Worm (Caenorhabditis elegans) whole organism, young adult: ENCODE results near the gene ech-8.

Experiments used
- B0336.3 ChIP-seq: fragments of 200-800 bp; sonication (Bioruptor generic); IDR thresholded peaks from 2 replicates; pipeline ENCODE4 v1.3.6; 2022; ENCODE audit warnings: missing genetic modification characterization, missing compliant biosample characterization
- F49E8.2 ChIP-seq: sonication (generic microtip); optimal IDR thresholded peaks from 3 replicates; lab custom pipeline; 2017; ENCODE audit warnings: missing genetic modification characterization, mild to moderate bottlenecking, missing compliant biosample characterization, antibody characterized with exemption, moderate library complexity; ENCODE audit not compliant: insufficient read depth
- F57A8.1 ChIP-seq: fragments of 200-800 bp; sonication (Bioruptor generic); optimal IDR thresholded peaks from 2 replicates; lab custom pipeline; 2018; ENCODE audit warnings: mild to moderate bottlenecking, missing genetic modification characterization, moderate library complexity, missing compliant biosample characterization
- K12H6.12 ChIP-seq: fragments of 200-800 bp; sonication (Bioruptor generic); optimal IDR thresholded peaks from 2 replicates; lab custom pipeline; 2018; ENCODE audit warnings: mild to moderate bottlenecking, missing genetic modification characterization, missing compliant biosample characterization
- T26A5.8 ChIP-seq: sonication (generic microtip); optimal IDR thresholded peaks from 2 replicates; lab custom pipeline; 2016; ENCODE audit warnings: missing genetic modification characterization, missing compliant biosample characterization
- Y56A3A.18 ChIP-seq: fragments of 200-800 bp; sonication (Bioruptor generic); IDR thresholded peaks from 2 replicates; pipeline ENCODE4 v1.3.6; 2022; ENCODE audit warnings: missing genetic modification reagents, missing genetic modification characterization, missing compliant biosample characterization
- Y95B8A.8 ChIP-seq: fragments of 200-800 bp; sonication (Bioruptor generic); IDR thresholded peaks from 2 replicates; pipeline ENCODE4 v1.3.6; 2022; ENCODE audit warnings: missing genetic modification reagents, missing genetic modification characterization, missing compliant biosample characterization
- ZK185.1 ChIP-seq: sonication (generic microtip); optimal IDR thresholded peaks from 2 replicates; lab custom pipeline; 2016; ENCODE audit warnings: mild to moderate bottlenecking, missing genetic modification characterization, missing compliant biosample characterization; ENCODE audit not compliant: poor library complexity, severe bottlenecking
- ama-1 ChIP-seq, 3 experiments: fragments of 150-350 bp in 1 of 3; sonication (generic microtip) in 2 of 3; optimal IDR thresholded peaks; 2 replicates each; lab custom pipeline; 2014 to 2018; ENCODE audit warnings: missing biosample characterization in 2 of 3, missing genetic modification characterization in 2 of 3, missing genetic modification reagents in 2 of 3
- bed-1 ChIP-seq: fragments of 200-800 bp; sonication (Bioruptor generic); IDR thresholded peaks from 2 replicates; pipeline ENCODE4 v1.3.6; 2022; ENCODE audit warnings: missing genetic modification reagents, missing genetic modification characterization, missing compliant biosample characterization
- cebp-2 ChIP-seq: fragments of 200-800 bp; sonication (Bioruptor generic); IDR thresholded peaks from 2 replicates; pipeline ENCODE4 v1.3.6; 2022; ENCODE audit warnings: missing genetic modification characterization, missing compliant biosample characterization
- ceh-27 ChIP-seq: fragments of 200-800 bp; sonication (Bioruptor generic); optimal IDR thresholded peaks from 2 replicates; lab custom pipeline; 2018; ENCODE audit warnings: mild to moderate bottlenecking, missing genetic modification characterization, moderate library complexity, missing compliant biosample characterization
- ceh-40 ChIP-seq: fragments of 200-800 bp; sonication (Bioruptor generic); IDR thresholded peaks from 2 replicates; pipeline ENCODE4 v1.3.6; 2022; ENCODE audit warnings: missing genetic modification characterization, missing compliant biosample characterization
- ceh-58 ChIP-seq: fragments of 200-800 bp; sonication (Bioruptor generic); IDR thresholded peaks from 2 replicates; pipeline ENCODE4 v1.3.6; 2022; ENCODE audit warnings: missing genetic modification characterization, missing compliant biosample characterization
- chd-7 ChIP-seq: sonication (generic microtip); optimal IDR thresholded peaks from 2 replicates; lab custom pipeline; 2016; ENCODE audit warnings: mild to moderate bottlenecking, missing genetic modification characterization, moderate library complexity, missing compliant biosample characterization
- die-1 ChIP-seq: sonication (generic microtip); optimal IDR thresholded peaks from 2 replicates; lab custom pipeline; 2016; ENCODE audit warnings: missing genotype, mild to moderate bottlenecking, missing genetic modification characterization, missing compliant biosample characterization
- dpl-1 ChIP-seq: fragments of 150-350 bp; optimal IDR thresholded peaks from 2 replicates; lab custom pipeline; 2014; ENCODE audit warnings: missing biosample characterization, missing genetic modification reagents, missing genetic modification characterization
- efl-1 ChIP-seq: fragments of 150-350 bp; optimal IDR thresholded peaks from 2 replicates; lab custom pipeline; 2014; ENCODE audit warnings: missing biosample characterization, missing genetic modification reagents, missing genetic modification characterization
- egl-18 ChIP-seq: fragments of 200-800 bp; sonication (Bioruptor generic); IDR thresholded peaks from 2 replicates; pipeline ENCODE4 v1.3.6; 2022; ENCODE audit warnings: missing genetic modification reagents, missing genetic modification characterization, missing compliant biosample characterization
- egl-44 ChIP-seq: fragments of 200-800 bp; sonication (Bioruptor generic); IDR thresholded peaks from 2 replicates; pipeline ENCODE4 v1.3.6; 2022; ENCODE audit warnings: missing genetic modification reagents, missing genetic modification characterization, missing compliant biosample characterization
- ets-4 ChIP-seq: fragments of 200-800 bp; sonication (Bioruptor generic); optimal IDR thresholded peaks from 2 replicates; lab custom pipeline; 2018; ENCODE audit warnings: mild to moderate bottlenecking, missing genetic modification characterization, missing compliant biosample characterization
- let-526 ChIP-seq: fragments of 200-800 bp; sonication (Bioruptor generic); IDR thresholded peaks from 2 replicates; pipeline ENCODE4 v1.3.6; 2022; ENCODE audit warnings: missing genetic modification reagents, missing genetic modification characterization, missing compliant biosample characterization
- let-607 ChIP-seq, 2 experiments: fragments of 200-800 bp in 1 of 2; sonication (Bioruptor generic) in 1 of 2; sonication (generic microtip) in 1 of 2; optimal IDR thresholded peaks; 2 replicates each; lab custom pipeline; 2016 to 2018; ENCODE audit warnings: mild to moderate bottlenecking in 2 of 2, missing compliant biosample characterization in 2 of 2, missing genetic modification characterization in 2 of 2, moderate library complexity in 2 of 2, missing genotype in 1 of 2
- lin-26 ChIP-seq: fragments of 200-800 bp; sonication (Bioruptor generic); IDR thresholded peaks from 2 replicates; pipeline ENCODE4 v1.3.6; 2022; ENCODE audit warnings: missing genetic modification reagents, missing genetic modification characterization, missing compliant biosample characterization
- lin-35 ChIP-seq, 3 experiments: fragments of 150-350 bp in 2 of 3; sonication (generic microtip) in 1 of 3; optimal IDR thresholded peaks; 2 replicates each; lab custom pipeline; 2014 to 2018; ENCODE audit warnings: missing biosample characterization in 3 of 3, missing genetic modification characterization in 3 of 3, missing genetic modification reagents in 3 of 3
- lin-54 ChIP-seq: fragments of 200-800 bp; sonication (Bioruptor generic); optimal IDR thresholded peaks from 2 replicates; lab custom pipeline; 2018; ENCODE audit warnings: mild to moderate bottlenecking, missing genetic modification characterization, missing compliant biosample characterization
- lsy-27 ChIP-seq: sonication (generic microtip); optimal IDR thresholded peaks from 2 replicates; lab custom pipeline; 2017; ENCODE audit warnings: missing genetic modification characterization, mild to moderate bottlenecking, missing compliant biosample characterization, antibody characterized with exemption, missing genotype, borderline replicate concordance; ENCODE audit not compliant: insufficient read depth
- madf-6 ChIP-seq: fragments of 200-800 bp; sonication (Bioruptor generic); IDR thresholded peaks from 2 replicates; pipeline ENCODE4 v1.3.6; 2022; ENCODE audit warnings: missing genetic modification reagents, missing genetic modification characterization, missing compliant biosample characterization
- madf-8 ChIP-seq: fragments of 200-800 bp; sonication (Bioruptor generic); conservative IDR thresholded peaks from 2 replicates; pipeline ENCODE4 v1.3.6; 2022; ENCODE audit warnings: missing genetic modification reagents, missing genetic modification characterization, missing compliant biosample characterization
- mxl-1 ChIP-seq: sonication (generic microtip); optimal IDR thresholded peaks from 2 replicates; lab custom pipeline; 2016; ENCODE audit warnings: missing genetic modification characterization, missing compliant biosample characterization
- nhr-120 ChIP-seq: fragments of 200-800 bp; sonication (Bioruptor generic); IDR thresholded peaks from 2 replicates; pipeline ENCODE4 v1.3.6; 2022; ENCODE audit warnings: missing genetic modification characterization, missing compliant biosample characterization
- nhr-179 ChIP-seq: sonication (generic microtip); optimal IDR thresholded peaks from 2 replicates; lab custom pipeline; 2016; ENCODE audit warnings: mild to moderate bottlenecking, missing genetic modification characterization, missing compliant biosample characterization
- nhr-27 ChIP-seq: fragments of 200-800 bp; sonication (Bioruptor generic); optimal IDR thresholded peaks from 2 replicates; lab custom pipeline; 2018; ENCODE audit warnings: mild to moderate bottlenecking, missing genetic modification characterization, moderate library complexity, missing compliant biosample characterization
- nhr-80 ChIP-seq: sonication (generic microtip); optimal IDR thresholded peaks from 2 replicates; lab custom pipeline; 2016; ENCODE audit warnings: missing genetic modification characterization, missing compliant biosample characterization
- nhr-90 ChIP-seq: sonication (generic microtip); optimal IDR thresholded peaks from 2 replicates; lab custom pipeline; 2016; ENCODE audit warnings: missing genotype, mild to moderate bottlenecking, missing genetic modification characterization, missing compliant biosample characterization
- pbrm-1 ChIP-seq: fragments of 200-800 bp; sonication (Bioruptor generic); IDR thresholded peaks from 2 replicates; pipeline ENCODE4 v1.3.6; 2022; ENCODE audit warnings: missing genetic modification reagents, missing genetic modification characterization, missing compliant biosample characterization
- repo-1 ChIP-seq: sonication (generic microtip); optimal IDR thresholded peaks from 2 replicates; lab custom pipeline; 2017; ENCODE audit warnings: mild to moderate bottlenecking, missing genetic modification characterization, missing compliant biosample characterization
- sdz-38 ChIP-seq: sonication (generic microtip); optimal IDR thresholded peaks from 2 replicates; lab custom pipeline; 2016; ENCODE audit warnings: missing genotype, missing genetic modification characterization, missing compliant biosample characterization
- snpc-3.4 ChIP-seq: sonication (generic microtip); optimal IDR thresholded peaks from 2 replicates; lab custom pipeline; 2017; ENCODE audit warnings: missing genetic modification characterization, mild to moderate bottlenecking, missing compliant biosample characterization, antibody characterized with exemption, moderate library complexity, missing genotype, missing genetic modification reagents
- somi-1 ChIP-seq: fragments of 200-800 bp; sonication (Bioruptor generic); optimal IDR thresholded peaks from 2 replicates; lab custom pipeline; 2018; ENCODE audit warnings: mild to moderate bottlenecking, missing genetic modification characterization, missing compliant biosample characterization
- sptf-2 ChIP-seq: fragments of 200-800 bp; sonication (Bioruptor generic); optimal IDR thresholded peaks from 2 replicates; lab custom pipeline; 2018; ENCODE audit warnings: mild to moderate bottlenecking, missing genetic modification characterization, missing compliant biosample characterization
- unc-130 ChIP-seq: sonication (generic microtip); optimal IDR thresholded peaks from 2 replicates; lab custom pipeline; 2016; ENCODE audit warnings: missing genetic modification reagents, missing genetic modification characterization, missing compliant biosample characterization
- xnd-1 ChIP-seq: sonication (generic microtip); optimal IDR thresholded peaks from 2 replicates; lab custom pipeline; 2016; ENCODE audit warnings: missing genotype, missing genetic modification reagents, missing genetic modification characterization, missing compliant biosample characterization
- ztf-18 ChIP-seq: sonication (generic microtip); optimal IDR thresholded peaks from 2 replicates; lab custom pipeline; 2016; ENCODE audit warnings: missing genotype, mild to moderate bottlenecking, missing genetic modification characterization, missing compliant biosample characterization
- ztf-22 ChIP-seq: fragments of 200-800 bp; sonication (Bioruptor generic); optimal IDR thresholded peaks from 2 replicates; lab custom pipeline; 2018; ENCODE audit warnings: mild to moderate bottlenecking, missing genetic modification characterization, moderate library complexity, missing compliant biosample characterization

ech-8 gene

ce11 chrIV:10242458-10243123 is 3.6 kb upstream of the ech-8 start (continued):
- TF ChIP-seq sptf-2 (GFP tag; lab: Kevin White, UChicago) (no peak), madf-8 (GFP tag; lab: Robert Waterston, UW) (peak; percentile 82), pbrm-1 (GFP tag; lab: Robert Waterston, UW) (peak; percentile 20; the same call in 1 of the 2 replicates), dpl-1 (GFP tag; lab: Kevin White, UChicago) (peak; percentile 56), K12H6.12 (tag; lab: Kevin White, UChicago) (no peak), lin-35 (GFP tag; optimal IDR thresholded peaks at IDR 0.05; lab: Kevin White, UChicago) (peak in 1 of 3 experiments; percentile 59), F49E8.2 (tag; lab: Kevin White, UChicago) (no peak), madf-6 (GFP tag; lab: Robert Waterston, UW) (peak; percentile 91), lin-54 (GFP tag; lab: Kevin White, UChicago) (peak; percentile 48), cebp-2 (GFP tag; lab: Robert Waterston, UW) (no peak)

DNA sequence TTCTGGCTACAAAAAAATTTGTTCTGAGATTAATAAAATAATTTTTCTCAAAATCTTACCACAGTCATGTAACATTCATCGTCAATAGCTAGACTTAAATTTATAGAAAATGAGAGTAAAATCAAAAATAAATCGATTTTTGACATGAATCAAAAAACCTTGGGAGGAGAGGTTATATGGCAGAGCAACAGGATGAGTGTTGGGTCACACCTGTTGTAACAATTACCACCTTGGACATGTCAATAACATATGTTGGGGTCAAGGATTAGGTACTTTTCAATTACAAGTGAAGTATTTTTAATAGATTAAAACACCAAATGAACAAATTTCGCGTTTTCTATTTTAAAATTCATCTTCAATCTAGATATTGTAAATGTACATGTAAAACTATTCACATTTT is 2.7 kb upstream of the ech-8 start, which contains the start of gene lipl-7:
TSS of gene lipl-7 (minus strand) at position 165 of the 400 bp plus-strand sequence.
- TF ChIP-seq ceh-40 (GFP tag; lab: Robert Waterston, UW): no peak
- TF ChIP-seq nhr-120: no peak
- TF ChIP-seq nhr-27 (tag; lab: Kevin White, UChicago): no peak
- TF ChIP-seq B0336.3 (GFP tag; lab: Robert Waterston, UW): no peak
- no peak for TF ChIP-seq xnd-1 (tag; lab: Kevin White, UChicago)
- TF ChIP-seq Y56A3A.18 (GFP tag; lab: Robert Waterston, UW): no peak
- TF ChIP-seq egl-44 (GFP tag; lab: Robert Waterston, UW): no peak
- TF ChIP-seq ztf-18: no peak
- no peak for TF ChIP-seq nhr-179 (tag; lab: Kevin White, UChicago)
- TF ChIP-seq unc-130 (GFP tag; lab: Kevin White, UChicago): no peak
- no peak for TF ChIP-seq lin-26 (GFP tag; lab: Robert Waterston, UW)
- TF ChIP-seq K12H6.12 (tag; lab: Kevin White, UChicago): no peak
- no peak for TF ChIP-seq efl-1 (GFP tag; lab: Kevin White, UChicago)
- TF ChIP-seq nhr-90 (tag; lab: Kevin White, UChicago): no peak
- no peak for TF ChIP-seq ztf-22
- TF ChIP-seq bed-1: no peak
- no peak for TF ChIP-seq somi-1
- TF ChIP-seq pbrm-1 (GFP tag; lab: Robert Waterston, UW): no peak
- TF ChIP-seq T26A5.8 (tag; lab: Kevin White, UChicago): no peak
- TF ChIP-seq ama-1 (optimal IDR thresholded peaks at IDR 0.05; lab: Kevin White, UChicago): no peak
- TF ChIP-seq ama-1 (GFP tag; optimal IDR thresholded peaks at IDR 0.05; lab: Kevin White, UChicago): no peak

DNA sequence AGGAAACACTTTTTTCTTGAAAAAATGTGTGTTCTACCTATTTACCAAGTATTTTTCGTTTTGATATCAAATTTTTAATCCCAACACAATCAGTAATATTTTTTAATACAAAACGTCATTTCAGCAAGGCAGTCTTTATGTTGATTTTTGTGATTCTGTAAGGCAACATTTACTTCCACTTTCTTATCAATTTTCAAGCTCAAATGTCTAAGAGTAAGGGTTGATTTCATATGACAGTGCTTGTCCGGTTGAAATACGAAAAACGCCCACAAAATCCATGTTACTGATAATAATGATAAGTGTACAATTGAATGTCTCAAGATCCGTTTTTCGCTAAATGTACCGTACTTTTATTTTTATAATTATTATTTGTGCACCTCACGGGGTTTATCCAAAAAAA is 2.9 kb downstream of the ech-8 start:
- TF ChIP-seq F49E8.2 (tag; lab: Kevin White, UChicago): no peak
- no peak for TF ChIP-seq chd-7 (tag; lab: Kevin White, UChicago)
- TF ChIP-seq egl-18 (GFP tag; lab: Robert Waterston, UW): no peak
- no peak for TF ChIP-seq lsy-27
- TF ChIP-seq ZK185.1: no peak
- peak; percentile 68 for TF ChIP-seq nhr-80
- no peak for TF ChIP-seq F57A8.1
- TF ChIP-seq mxl-1 (tag; lab: Kevin White, UChicago): no peak
- no peak for TF ChIP-seq die-1 (tag; lab: Kevin White, UChicago)
- no peak for TF ChIP-seq repo-1 (tag; lab: Kevin White, UChicago)
- TF ChIP-seq let-607 (tag; optimal IDR thresholded peaks at IDR 0.05; lab: Kevin White, UChicago): peak in 1 of 2 experiments; percentile 12
- peak; percentile 52 for TF ChIP-seq ets-4 (GFP tag; lab: Kevin White, UChicago)
- TF ChIP-seq snpc-3.4: no peak
- TF ChIP-seq sdz-38: no peak
- no peak for TF ChIP-seq let-526
- TF ChIP-seq Y95B8A.8 (GFP tag; lab: Robert Waterston, UW): no peak
- no peak for TF ChIP-seq ceh-58 (GFP tag; lab: Robert Waterston, UW)
- no peak for TF ChIP-seq ceh-27 (GFP tag; lab: Kevin White, UChicago)
- TF ChIP-seq lin-54 (GFP tag; lab: Kevin White, UChicago): no peak
